Worm (Caenorhabditis elegans): ENCODE data around the gene best-1.

ce11 chrIV:13070142-13070541, 39.4 kb downstream of the best-1 start, which contains the start of gene scl-7:
- TF ChIP-seq mes-4 (tag; optimal IDR thresholded peaks at IDR 0.05) (no peak), ama-1 (optimal IDR thresholded peaks at IDR 0.05) (no peak), ama-1 (GFP tag; optimal IDR thresholded peaks at IDR 0.05) (no peak), sea-2 (GFP tag; IDR thresholded peaks at IDR 0.05) (no peak), lsy-27 (tag; optimal IDR thresholded peaks at IDR 0.05; ENCODE audit: borderline replicate concordance, insufficient read depth) (no peak), ekl-4 (GFP tag; IDR thresholded peaks at IDR 0.05) (no peak), F49E8.2 (tag; optimal IDR thresholded peaks at IDR 0.05; ENCODE audit: insufficient read depth) (no peak)

Measured in whole organism, young adult.